Worm (Caenorhabditis elegans) whole organism, L4 larva: ENCODE measurements around the gene pbs-1.

Experiments used
- F10B5.3 ChIP-seq: sonication (generic microtip); optimal IDR thresholded peaks from 2 replicates; lab custom pipeline; 2016; ENCODE audit warnings: mild to moderate bottlenecking, missing genetic modification characterization, missing compliant biosample characterization
- F26F4.8 ChIP-seq: fragments of 200-800 bp; sonication (Bioruptor generic); conservative IDR thresholded peaks from 2 replicates; pipeline ENCODE4 v1.3.6; 2022; ENCODE audit warnings: missing genetic modification characterization, missing compliant biosample characterization
- R02D3.7 ChIP-seq: fragments of 150-350 bp; sonication (generic microtip); optimal IDR thresholded peaks from 3 replicates; lab custom pipeline; 2014; ENCODE audit warnings: missing biosample characterization, missing genetic modification characterization
- T26A8.4 ChIP-seq: fragments of 200-800 bp; sonication (Bioruptor generic); IDR thresholded peaks from 2 replicates; pipeline ENCODE4 v1.3.6; 2022; ENCODE audit warnings: missing genetic modification characterization, missing compliant biosample characterization
- Y75B8A.6 ChIP-seq: fragments of 200-800 bp; sonication (Bioruptor generic); IDR thresholded peaks from 2 replicates; pipeline ENCODE4 v1.3.6; 2022; ENCODE audit warnings: missing genetic modification reagents, missing genetic modification characterization, missing compliant biosample characterization
- ZK337.2 ChIP-seq: fragments of 200-800 bp; sonication (Bioruptor generic); IDR thresholded peaks from 2 replicates; pipeline ENCODE4 v1.3.6; 2022; ENCODE audit warnings: missing genetic modification reagents, missing genetic modification characterization, missing compliant biosample characterization
- ZK546.5 ChIP-seq, 2 experiments: sonication (generic microtip); optimal IDR thresholded peaks; 2 replicates each; lab custom pipeline; 2017; ENCODE audit warnings: missing biosample characterization in 2 of 2, missing genetic modification characterization in 2 of 2
- ama-1 ChIP-seq: fragments of 150-350 bp; optimal IDR thresholded peaks from 2 replicates; lab custom pipeline; 2014; ENCODE audit warnings: inconsistent platforms, mixed read lengths
- arid-1 ChIP-seq: fragments of 200-800 bp; sonication (Bioruptor generic); conservative IDR thresholded peaks from 2 replicates; pipeline ENCODE4 v1.3.6; 2022; ENCODE audit warnings: missing genetic modification reagents, missing genetic modification characterization, missing compliant biosample characterization
- attf-4 ChIP-seq: sonication (generic microtip); optimal IDR thresholded peaks from 3 replicates; lab custom pipeline; 2017; ENCODE audit warnings: missing biosample characterization, missing genetic modification characterization
- ceh-20 ChIP-seq: fragments of 200-800 bp; sonication (Bioruptor generic); IDR thresholded peaks from 2 replicates; pipeline ENCODE4 v1.3.6; 2022; ENCODE audit warnings: missing genetic modification reagents, missing genetic modification characterization, missing compliant biosample characterization
- ceh-32 ChIP-seq: sonication (generic microtip); optimal IDR thresholded peaks from 2 replicates; lab custom pipeline; 2016; ENCODE audit warnings: mild to moderate bottlenecking, missing genetic modification characterization, missing compliant biosample characterization; ENCODE audit not compliant: poor library complexity
- ceh-44 ChIP-seq: fragments of 200-800 bp; sonication (Bioruptor generic); IDR thresholded peaks from 2 replicates; pipeline ENCODE4 v1.3.6; 2022; ENCODE audit warnings: missing genetic modification reagents, missing genetic modification characterization, missing compliant biosample characterization
- ceh-82 ChIP-seq: sonication (generic microtip); optimal IDR thresholded peaks from 2 replicates; lab custom pipeline; 2017; ENCODE audit warnings: missing biosample characterization, missing genetic modification characterization
- cey-2 ChIP-seq: sonication (generic microtip); optimal IDR thresholded peaks from 3 replicates; lab custom pipeline; 2017; ENCODE audit warnings: missing genetic modification characterization, mild to moderate bottlenecking, missing compliant biosample characterization, antibody characterized with exemption, borderline replicate concordance; ENCODE audit not compliant: insufficient read depth
- ctbp-1 ChIP-seq: fragments of 200-800 bp; sonication (Bioruptor generic); IDR thresholded peaks from 2 replicates; pipeline ENCODE4 v1.3.6; 2022; ENCODE audit warnings: missing genetic modification reagents, missing genetic modification characterization, missing compliant biosample characterization
- daf-16 ChIP-seq, 3 experiments: sonication (generic microtip); optimal IDR thresholded peaks; 2 replicates each; lab custom pipeline; 2016 to 2017; ENCODE audit warnings: missing genetic modification characterization in 3 of 3, missing genetic modification reagents in 3 of 3, mild to moderate bottlenecking in 2 of 3, missing compliant biosample characterization in 2 of 3, missing biosample characterization in 1 of 3, moderate library complexity in 1 of 3
- daf-19 ChIP-seq: fragments of 200-800 bp; sonication (Bioruptor generic); conservative IDR thresholded peaks from 2 replicates; pipeline ENCODE4 v1.3.6; 2022; ENCODE audit warnings: missing genetic modification characterization, missing compliant biosample characterization
- daf-8 ChIP-seq: fragments of 200-800 bp; sonication (Bioruptor generic); IDR thresholded peaks from 2 replicates; pipeline ENCODE4 v1.3.6; 2022; ENCODE audit warnings: missing genetic modification characterization, missing compliant biosample characterization
- dmd-6 ChIP-seq: fragments of 200-800 bp; sonication (Bioruptor generic); IDR thresholded peaks from 2 replicates; pipeline ENCODE4 v1.3.6; 2022; ENCODE audit warnings: missing genetic modification reagents, missing genetic modification characterization, missing compliant biosample characterization
- dve-1 ChIP-seq: sonication (generic microtip); optimal IDR thresholded peaks from 2 replicates; lab custom pipeline; 2017; ENCODE audit warnings: antibody characterized with exemption, mild to moderate bottlenecking, missing genetic modification characterization, missing compliant biosample characterization; ENCODE audit not compliant: insufficient read depth
- fkh-10 ChIP-seq: fragments of 150-350 bp; optimal IDR thresholded peaks from 2 replicates; lab custom pipeline; 2014; ENCODE audit warnings: missing biosample characterization, missing genetic modification reagents, missing genetic modification characterization
- fos-1 ChIP-seq: fragments of 150-350 bp; optimal IDR thresholded peaks from 2 replicates; lab custom pipeline; 2014; ENCODE audit warnings: missing biosample characterization, missing genetic modification characterization
- gei-8 ChIP-seq: fragments of 200-800 bp; sonication (Bioruptor generic); optimal IDR thresholded peaks from 2 replicates; lab custom pipeline; 2018; ENCODE audit warnings: mild to moderate bottlenecking, missing genetic modification characterization, missing compliant biosample characterization
- lin-15B ChIP-seq: fragments of 150-350 bp; sonication (generic microtip); optimal IDR thresholded peaks from 3 replicates; lab custom pipeline; 2014; ENCODE audit warnings: missing biosample characterization, missing genetic modification characterization
- lin-29 ChIP-seq: fragments of 200-800 bp; sonication (Bioruptor generic); IDR thresholded peaks from 2 replicates; pipeline ENCODE4 v1.3.6; 2022; ENCODE audit warnings: missing genetic modification reagents, missing genetic modification characterization, missing compliant biosample characterization
- lin-39 ChIP-seq: fragments of 150-350 bp; optimal IDR thresholded peaks from 2 replicates; lab custom pipeline; 2014; ENCODE audit warnings: missing biosample characterization, missing genetic modification reagents, missing genetic modification characterization
- madf-5 ChIP-seq, 2 experiments: fragments of 200-800 bp; sonication (Bioruptor generic); IDR thresholded peaks; 2 replicates each; pipeline ENCODE4 v1.3.6; 2022; ENCODE audit warnings: missing compliant biosample characterization in 2 of 2, missing genetic modification characterization in 2 of 2
- madf-9 ChIP-seq: fragments of 200-800 bp; sonication (Bioruptor generic); conservative IDR thresholded peaks from 2 replicates; pipeline ENCODE4 v1.3.6; 2022; ENCODE audit warnings: missing genetic modification reagents, missing genetic modification characterization, missing compliant biosample characterization
- mdt-29 ChIP-seq: fragments of 200-800 bp; sonication (Bioruptor generic); IDR thresholded peaks from 2 replicates; pipeline ENCODE4 v1.3.6; 2022; ENCODE audit warnings: missing genetic modification reagents, missing genetic modification characterization, missing compliant biosample characterization
- mep-1 ChIP-seq: fragments of 150-350 bp; sonication (generic microtip); optimal IDR thresholded peaks from 3 replicates; lab custom pipeline; 2014; ENCODE audit warnings: missing biosample characterization, missing genetic modification characterization
- mxl-2 ChIP-seq: fragments of 200-800 bp; sonication (Bioruptor generic); conservative IDR thresholded peaks from 2 replicates; pipeline ENCODE4 v1.3.6; 2022; ENCODE audit warnings: missing genetic modification reagents, missing genetic modification characterization, missing compliant biosample characterization
- mxl-3 ChIP-seq: fragments of 200-800 bp; sonication (Bioruptor generic); optimal IDR thresholded peaks from 2 replicates; lab custom pipeline; 2018; ENCODE audit warnings: mild to moderate bottlenecking, missing genetic modification characterization, missing compliant biosample characterization
- nhr-10 ChIP-seq: fragments of 150-350 bp; optimal IDR thresholded peaks from 2 replicates; lab custom pipeline; 2014; ENCODE audit warnings: missing biosample characterization, missing genetic modification characterization
- nhr-102 ChIP-seq: sonication (generic microtip); optimal IDR thresholded peaks from 2 replicates; lab custom pipeline; 2016; ENCODE audit warnings: mild to moderate bottlenecking, missing genetic modification characterization, moderate library complexity, missing compliant biosample characterization
- nhr-111 ChIP-seq: fragments of 200-800 bp; sonication (Bioruptor generic); optimal IDR thresholded peaks from 2 replicates; lab custom pipeline; 2018; ENCODE audit warnings: mild to moderate bottlenecking, missing genetic modification characterization, missing compliant biosample characterization
- nhr-25 ChIP-seq: sonication (generic microtip); optimal IDR thresholded peaks from 2 replicates; lab custom pipeline; 2017; ENCODE audit warnings: missing genetic modification characterization, mild to moderate bottlenecking, missing compliant biosample characterization, antibody characterized with exemption, moderate library complexity, borderline replicate concordance; ENCODE audit not compliant: insufficient read depth
- nhr-28 ChIP-seq: fragments of 150-350 bp; optimal IDR thresholded peaks from 2 replicates; lab custom pipeline; 2014; ENCODE audit warnings: missing biosample characterization, missing genetic modification characterization
- nhr-41 ChIP-seq: fragments of 200-800 bp; sonication (Bioruptor generic); IDR thresholded peaks from 2 replicates; pipeline ENCODE4 v1.3.6; 2022; ENCODE audit warnings: missing genetic modification reagents, missing genetic modification characterization, missing compliant biosample characterization
- nhr-76 ChIP-seq: fragments of 150-350 bp; optimal IDR thresholded peaks from 2 replicates; lab custom pipeline; 2014; ENCODE audit warnings: missing biosample characterization, missing genetic modification characterization
- php-3 ChIP-seq: fragments of 200-800 bp; sonication (Bioruptor generic); IDR thresholded peaks from 2 replicates; pipeline ENCODE4 v1.3.6; 2022; ENCODE audit warnings: missing genetic modification reagents, missing genetic modification characterization, missing compliant biosample characterization
- rbr-2 ChIP-seq: sonication (generic microtip); optimal IDR thresholded peaks from 2 replicates; lab custom pipeline; 2016; ENCODE audit warnings: missing genotype, missing genetic modification characterization, missing compliant biosample characterization
- saeg-2 ChIP-seq: fragments of 200-800 bp; sonication (Bioruptor generic); IDR thresholded peaks from 2 replicates; pipeline ENCODE4 v1.3.6; 2022; ENCODE audit warnings: missing genetic modification reagents, missing genetic modification characterization, missing compliant biosample characterization
- skn-1 ChIP-seq: fragments of 150-350 bp; optimal IDR thresholded peaks from 2 replicates; lab custom pipeline; 2014; ENCODE audit warnings: missing biosample characterization, missing genetic modification characterization
- spr-1 ChIP-seq: sonication (generic microtip); optimal IDR thresholded peaks from 2 replicates; lab custom pipeline; 2016; ENCODE audit warnings: mild to moderate bottlenecking, missing genetic modification characterization, missing compliant biosample characterization
- spr-3 ChIP-seq: fragments of 200-800 bp; sonication (Bioruptor generic); optimal IDR thresholded peaks from 2 replicates; lab custom pipeline; 2018; ENCODE audit warnings: mild to moderate bottlenecking, missing genetic modification characterization, missing compliant biosample characterization
- tra-1 ChIP-seq: fragments of 200-800 bp; sonication (Bioruptor generic); IDR thresholded peaks from 2 replicates; pipeline ENCODE4 v1.3.6; 2022; ENCODE audit warnings: missing genetic modification reagents, missing genetic modification characterization, missing compliant biosample characterization
- unc-130 ChIP-seq: sonication (generic microtip); optimal IDR thresholded peaks from 2 replicates; lab custom pipeline; 2016; ENCODE audit warnings: missing genetic modification reagents, missing genetic modification characterization, missing compliant biosample characterization
- unc-62 ChIP-seq, 3 experiments: fragments of 150-350 bp in 1 of 3; sonication (generic microtip); optimal IDR thresholded peaks in 2 of 3; peaks in 1 of 3; 1 replicate in 1 of 3; 2 replicates in 2 of 3; lab custom pipeline; 2014 to 2017; ENCODE audit warnings: missing biosample characterization in 3 of 3, missing genetic modification characterization in 3 of 3, missing genetic modification reagents in 3 of 3, missing genotype in 1 of 3
- zip-11 ChIP-seq: fragments of 200-800 bp; sonication (Bioruptor generic); IDR thresholded peaks from 2 replicates; pipeline ENCODE4 v1.3.6; 2022; ENCODE audit warnings: missing genetic modification characterization, missing compliant biosample characterization
- ztf-11 ChIP-seq: fragments of 150-350 bp; optimal IDR thresholded peaks from 2 replicates; lab custom pipeline; 2014; ENCODE audit warnings: missing biosample characterization, missing genetic modification characterization

pbs-1 gene

ce11 chrIV:1738324-1738730 is 28.8 kb upstream of the pbs-1 start (continued):
- TF ChIP-seq skn-1 (tag; lab: Kevin White, UChicago) (no peak), nhr-111 (GFP tag; lab: Kevin White, UChicago) (no peak), ZK546.5 (tag; optimal IDR thresholded peaks at IDR 0.05; lab: Kevin White, UChicago) (no peak), R02D3.7 (tag; lab: Kevin White, UChicago) (no peak), ceh-82 (tag; lab: Kevin White, UChicago) (no peak), zip-11 (GFP tag; lab: Robert Waterston, UW) (no peak), nhr-28 (tag; lab: Kevin White, UChicago) (no peak), F26F4.8 (GFP tag; lab: Robert Waterston, UW) (no peak), daf-19 (GFP tag; lab: Robert Waterston, UW) (no peak), mep-1 (tag; lab: Kevin White, UChicago) (peak; percentile 47), Y75B8A.6 (GFP tag; lab: Robert Waterston, UW) (no peak), tra-1 (no peak), lin-15B (tag; lab: Kevin White, UChicago) (peak; percentile 10), lin-29 (GFP tag; lab: Robert Waterston, UW) (no peak), daf-16 (GFP tag; optimal IDR thresholded peaks at IDR 0.05; lab: Kevin White, UChicago) (no peak), daf-16 (tag; optimal IDR thresholded peaks at IDR 0.05; lab: Kevin White, UChicago) (no peak), unc-130 (GFP tag; lab: Kevin White, UChicago) (no peak), unc-62 (GFP tag; optimal IDR thresholded peaks at IDR 0.05 in 1 of 2; lab: Kevin White, UChicago) (peak in 1 of 2 experiments; percentile 92), unc-62 (tag; optimal IDR thresholded peaks at IDR 0.05; lab: Kevin White, UChicago) (no peak), mdt-29 (GFP tag; lab: Robert Waterston, UW) (0 out of 2 replicates have a peak, but pooled peaks have one; percentile 39), spr-1 (no peak), ctbp-1 (0 out of 2 replicates have a peak, but pooled peaks have one; percentile 27), dve-1 (tag; lab: Kevin White, UChicago) (no peak), lin-39 (tag; lab: Kevin White, UChicago) (no peak), cey-2 (tag; lab: Kevin White, UChicago) (no peak), mxl-3 (no peak), ZK337.2 (GFP tag; lab: Robert Waterston, UW) (no peak), daf-8 (GFP tag; lab: Robert Waterston, UW) (no peak), ceh-32 (no peak), madf-5 (GFP tag; IDR thresholded peaks at IDR 0.05; lab: Robert Waterston, UW) (no peak), spr-3 (GFP tag; lab: Kevin White, UChicago) (no peak), nhr-41 (GFP tag; lab: Robert Waterston, UW) (no peak), F10B5.3 (no peak), fkh-10 (GFP tag; lab: Kevin White, UChicago) (no peak), fos-1 (tag; lab: Kevin White, UChicago) (no peak), T26A8.4 (GFP tag; lab: Robert Waterston, UW) (no peak), attf-4 (tag; lab: Kevin White, UChicago) (no peak), php-3 (GFP tag; lab: Robert Waterston, UW) (no peak), ama-1 (peak; percentile 38), dmd-6 (GFP tag; lab: Robert Waterston, UW) (no peak), rbr-2 (tag; lab: Kevin White, UChicago) (peak; percentile 30), ceh-20 (GFP tag; lab: Robert Waterston, UW) (no peak), gei-8 (GFP tag; lab: Kevin White, UChicago) (no peak), ceh-44 (no peak), nhr-102 (tag; lab: Kevin White, UChicago) (no peak), mxl-2 (GFP tag; lab: Robert Waterston, UW) (no peak), arid-1 (GFP tag; lab: Robert Waterston, UW) (no peak), nhr-25 (tag; lab: Kevin White, UChicago) (no peak), saeg-2 (GFP tag; lab: Robert Waterston, UW) (no peak), ztf-11 (tag; lab: Kevin White, UChicago) (no peak), madf-9 (GFP tag; lab: Robert Waterston, UW) (no peak), nhr-76 (tag; lab: Kevin White, UChicago) (no peak), nhr-10 (tag; lab: Kevin White, UChicago) (no peak)
